In the genomic region with DNA sequence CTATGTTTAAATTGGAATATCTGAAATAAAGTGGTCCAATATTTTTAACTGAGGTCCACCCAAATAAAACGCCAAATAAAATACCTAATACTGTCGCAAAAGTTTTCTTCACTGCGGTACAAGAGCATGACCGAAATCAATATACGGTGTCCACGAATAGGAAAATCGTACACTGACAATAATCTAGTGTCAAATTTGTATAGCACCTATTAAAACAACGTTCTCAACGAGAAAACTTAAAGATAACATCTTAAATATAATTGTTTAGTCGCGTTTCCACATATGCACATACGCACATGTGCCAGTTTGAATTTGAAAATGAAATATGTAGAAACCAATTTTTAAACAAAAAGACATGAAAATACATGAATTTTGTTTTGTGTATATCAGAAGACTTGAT, we compare ENCODE assay signal across 4 fruit fly cellular contexts.
TF ChIP-seq lines count a peak whose summit lies in the region.

No protein-coding gene starts in this region.

TF ChIP-seq in whole organism, adult, 20 proteins besides CTCF, POLR2A, EP300 and RAD21 (continued from another document):
- no peak for TF ChIP-seq Clk (GFP tag; optimal IDR thresholded peaks at IDR 0.05; lab: Kevin White, UChicago)
- peak; percentile 12 for TF ChIP-seq CG11617 (GFP tag; optimal IDR thresholded peaks at IDR 0.05; lab: Kevin White, UChicago)

TF ChIP-seq in whole organism, embryonic, 481 proteins besides CTCF, POLR2A, EP300 and RAD21 (continued from another document and continues in another):
- TF ChIP-seq sens (GFP tag; lab: Kevin White, UChicago) (peak; percentile 94), h (optimal IDR thresholded peaks at IDR 0.05; lab: Kevin White, UChicago) (no peak), CG4282 (GFP tag; optimal IDR thresholded peaks at IDR 0.05; lab: Kevin White, UChicago) (no peak), pros (GFP tag; optimal IDR thresholded peaks at IDR 0.05; lab: Kevin White, UChicago) (peak; percentile 42), CG33213 (GFP tag; optimal IDR thresholded peaks at IDR 0.05; lab: Kevin White, UChicago) (peak; percentile 62), CG15269 (tag; optimal IDR thresholded peaks at IDR 0.05; lab: Kevin White, UChicago) (peak; percentile 75), sc (optimal IDR thresholded peaks at IDR 0.05; lab: Kevin White, UChicago) (no peak), sc (GFP tag; optimal IDR thresholded peaks at IDR 0.05; lab: Kevin White, UChicago) (peak; percentile 51), sens-2 (GFP tag; IDR thresholded peaks at IDR 0.05; lab: Robert Waterston, UW) (no peak), gce (GFP tag; IDR thresholded peaks at IDR 0.05; lab: Robert Waterston, UW) (no peak), Bgb (GFP tag; IDR thresholded peaks at IDR 0.05; lab: Robert Waterston, UW; ENCODE audit: partially characterized antibody) (no peak), CG8089 (GFP tag; optimal IDR thresholded peaks at IDR 0.05; lab: Kevin White, UChicago) (peak; percentile 69), salm (tag; optimal IDR thresholded peaks at IDR 0.05; lab: Kevin White, UChicago) (peak; percentile 67), Dfd (GFP tag; optimal IDR thresholded peaks at IDR 0.05; lab: Kevin White, UChicago) (no peak), CG31365 (tag; optimal IDR thresholded peaks at IDR 0.05; lab: Kevin White, UChicago) (peak; percentile 46), CG16863 (GFP tag; optimal IDR thresholded peaks at IDR 0.05; lab: Kevin White, UChicago) (peak; percentile 67), HHEX (GFP tag; optimal IDR thresholded peaks at IDR 0.05; lab: Kevin White, UChicago) (peak; percentile 55), Scr (GFP tag; IDR thresholded peaks at IDR 0.05; lab: Robert Waterston, UW; ENCODE audit: partially characterized antibody) (no peak), eyg (GFP tag; optimal IDR thresholded peaks at IDR 0.05; lab: Kevin White, UChicago) (peak; percentile 37), CG6654 (GFP tag; optimal IDR thresholded peaks at IDR 0.05; lab: Kevin White, UChicago) (peak; percentile 34), CG6683 (GFP tag; optimal IDR thresholded peaks at IDR 0.05; lab: Kevin White, UChicago) (peak; percentile 23), nau (GFP tag; optimal IDR thresholded peaks at IDR 0.05; lab: Kevin White, UChicago) (peak; percentile 54), Kr (GFP tag; optimal IDR thresholded peaks at IDR 0.05; lab: Kevin White, UChicago) (no peak), CG3726 (GFP tag; IDR thresholded peaks at IDR 0.05; lab: Robert Waterston, UW) (no peak), ftz-f1 (GFP tag; optimal IDR thresholded peaks at IDR 0.05; lab: Kevin White, UChicago) (no peak), CG15011 (GFP tag; optimal IDR thresholded peaks at IDR 0.05; lab: Kevin White, UChicago) (peak; percentile 47), disco-r (GFP tag; optimal IDR thresholded peaks at IDR 0.05; lab: Kevin White, UChicago) (peak; percentile 48), Blimp-1 (GFP tag; optimal IDR thresholded peaks at IDR 0.05; lab: Kevin White, UChicago) (peak; percentile 83), CG15479 (GFP tag; optimal IDR thresholded peaks at IDR 0.05; lab: Kevin White, UChicago) (no peak), cwo (GFP tag; optimal IDR thresholded peaks at IDR 0.05; lab: Kevin White, UChicago) (peak; percentile 28), stc (GFP tag; IDR thresholded peaks at IDR 0.05; lab: Robert Waterston, UW) (no peak), ATbp (GFP tag; optimal IDR thresholded peaks at IDR 0.05; lab: Kevin White, UChicago) (peak; percentile 68), CG7271 (tag; optimal IDR thresholded peaks at IDR 0.05; lab: Kevin White, UChicago) (peak; percentile 23), CG15073 (GFP tag; optimal IDR thresholded peaks at IDR 0.05; lab: Kevin White, UChicago) (no peak), CG7963 (GFP tag; IDR thresholded peaks at IDR 0.05; lab: Robert Waterston, UW; ENCODE audit: partially characterized antibody) (no peak), CG3407 (GFP tag; optimal IDR thresholded peaks at IDR 0.05; lab: Kevin White, UChicago) (peak; percentile 50), CG15696 (tag; optimal IDR thresholded peaks at IDR 0.05; lab: Kevin White, UChicago) (peak; percentile 61), HLH3B (GFP tag; IDR thresholded peaks at IDR 0.05; lab: Robert Waterston, UW) (peak; percentile 68), Atf3 (GFP tag; optimal IDR thresholded peaks at IDR 0.05; lab: Kevin White, UChicago) (peak; percentile 18), CG6765 (GFP tag; optimal IDR thresholded peaks at IDR 0.05; lab: Kevin White, UChicago) (no peak), crol (GFP tag; IDR thresholded peaks at IDR 0.05; lab: Robert Waterston, UW) (no peak), CG5180 (GFP tag; optimal IDR thresholded peaks at IDR 0.05; lab: Kevin White, UChicago) (peak; percentile 41)

TF ChIP-seq in whole organism, prepupa, 60 proteins besides CTCF, POLR2A, EP300 and RAD21 (continued from another document):
- peak; percentile 66 for TF ChIP-seq CG32006 (GFP tag; optimal IDR thresholded peaks at IDR 0.05; lab: Kevin White, UChicago)
- TF ChIP-seq CG31627 (GFP tag; optimal IDR thresholded peaks at IDR 0.05; lab: Kevin White, UChicago): peak; percentile 25
- peak; percentile 47 for TF ChIP-seq Ets21C (GFP tag; optimal IDR thresholded peaks at IDR 0.05; lab: Kevin White, UChicago)
- TF ChIP-seq CG3032 (tag; optimal IDR thresholded peaks at IDR 0.05; lab: Kevin White, UChicago): peak; percentile 40
- TF ChIP-seq dsx (GFP tag; optimal IDR thresholded peaks at IDR 0.05; lab: Kevin White, UChicago; ENCODE audit: poor library complexity, severe bottlenecking): peak; percentile 11
- TF ChIP-seq ss (GFP tag; optimal IDR thresholded peaks at IDR 0.05; lab: Kevin White, UChicago): no peak
- TF ChIP-seq pdm3 (GFP tag; optimal IDR thresholded peaks at IDR 0.05; lab: Kevin White, UChicago): peak; percentile 56
- peak; percentile 60 for TF ChIP-seq cyc (GFP tag; optimal IDR thresholded peaks at IDR 0.05; lab: Kevin White, UChicago)
- peak; percentile 62 for TF ChIP-seq Hr39 (GFP tag; optimal IDR thresholded peaks at IDR 0.05; lab: Kevin White, UChicago)
- TF ChIP-seq topi (GFP tag; optimal IDR thresholded peaks at IDR 0.05; lab: Kevin White, UChicago): peak; percentile 61
- TF ChIP-seq CG1621 (tag; optimal IDR thresholded peaks at IDR 0.05; lab: Kevin White, UChicago): peak; percentile 17
- TF ChIP-seq CG3919 (GFP tag; optimal IDR thresholded peaks at IDR 0.05; lab: Kevin White, UChicago): peak; percentile 64
- TF ChIP-seq CG4318 (GFP tag; optimal IDR thresholded peaks at IDR 0.05; lab: Kevin White, UChicago): peak; percentile 4
- TF ChIP-seq CG11902 (GFP tag; optimal IDR thresholded peaks at IDR 0.05; lab: Kevin White, UChicago): peak; percentile 15
- no peak for TF ChIP-seq Hr38 (GFP tag; optimal IDR thresholded peaks at IDR 0.05; lab: Kevin White, UChicago)
- TF ChIP-seq svp (GFP tag; lab: Kevin White, UChicago): peak; percentile 60
- no peak for TF ChIP-seq CG8319 (GFP tag; optimal IDR thresholded peaks at IDR 0.05; lab: Kevin White, UChicago)
- no peak for TF ChIP-seq CG6163 (GFP tag; IDR thresholded peaks at IDR 0.05; lab: Robert Waterston, UW)
- TF ChIP-seq Eip93F (GFP tag; optimal IDR thresholded peaks at IDR 0.05; lab: Kevin White, UChicago): no peak
- TF ChIP-seq CG6808 (GFP tag; optimal IDR thresholded peaks at IDR 0.05; lab: Kevin White, UChicago): peak; percentile 36
- peak; percentile 63 for TF ChIP-seq Hr4 (GFP tag; optimal IDR thresholded peaks at IDR 0.05; lab: Kevin White, UChicago)
- TF ChIP-seq CG9139 (GFP tag; optimal IDR thresholded peaks at IDR 0.05; lab: Kevin White, UChicago): no peak
- TF ChIP-seq fd59A (GFP tag; optimal IDR thresholded peaks at IDR 0.05; lab: Kevin White, UChicago): no peak
- TF ChIP-seq CG16779 (tag; optimal IDR thresholded peaks at IDR 0.05; lab: Kevin White, UChicago): peak; percentile 7
- TF ChIP-seq Blimp-1 (GFP tag; optimal IDR thresholded peaks at IDR 0.05; lab: Kevin White, UChicago): no peak
- TF ChIP-seq vri (GFP tag; optimal IDR thresholded peaks at IDR 0.05; lab: Kevin White, UChicago): peak; percentile 41
- peak; percentile 48 for TF ChIP-seq net (GFP tag; optimal IDR thresholded peaks at IDR 0.05; lab: Kevin White, UChicago)
- TF ChIP-seq Eip78C (GFP tag; lab: Kevin White, UChicago): peak; percentile 90
- TF ChIP-seq OdsH (GFP tag; optimal IDR thresholded peaks at IDR 0.05; lab: Kevin White, UChicago): peak; percentile 69
- peak; percentile 36 for TF ChIP-seq CG10669 (GFP tag; optimal IDR thresholded peaks at IDR 0.05; lab: Kevin White, UChicago)
- peak; percentile 14 for TF ChIP-seq dac (GFP tag; optimal IDR thresholded peaks at IDR 0.05; lab: Kevin White, UChicago)
- TF ChIP-seq Lpt (GFP tag; optimal IDR thresholded peaks at IDR 0.05; lab: Kevin White, UChicago): no peak
- TF ChIP-seq achi (GFP tag; optimal IDR thresholded peaks at IDR 0.05; lab: Kevin White, UChicago): peak; percentile 56
- peak; percentile 53 for TF ChIP-seq Smox (GFP tag; optimal IDR thresholded peaks at IDR 0.05; lab: Kevin White, UChicago)
- TF ChIP-seq CG6854 (GFP tag; optimal IDR thresholded peaks at IDR 0.05; lab: Kevin White, UChicago): no peak
- peak; percentile 76 for TF ChIP-seq Met (GFP tag; optimal IDR thresholded peaks at IDR 0.05; lab: Kevin White, UChicago)
- TF ChIP-seq CG15336 (GFP tag; IDR thresholded peaks at IDR 0.05; lab: Robert Waterston, UW): peak; percentile 66
- TF ChIP-seq CG11762 (GFP tag; optimal IDR thresholded peaks at IDR 0.05; lab: Kevin White, UChicago; ENCODE audit: insufficient read depth): peak; percentile 49
- peak; percentile 60 for TF ChIP-seq esn (GFP tag; optimal IDR thresholded peaks at IDR 0.05; lab: Kevin White, UChicago)
- no peak for TF ChIP-seq Gug (GFP tag; IDR thresholded peaks at IDR 0.05; lab: Robert Waterston, UW)
- TF ChIP-seq CG10631 (GFP tag; optimal IDR thresholded peaks at IDR 0.05; lab: Kevin White, UChicago): peak; percentile 33
- TF ChIP-seq Sox14 (GFP tag; optimal IDR thresholded peaks at IDR 0.05; lab: Kevin White, UChicago): peak; percentile 44

TF ChIP-seq in whole organism, wandering third instar larva, 38 proteins besides CTCF, POLR2A, EP300 and RAD21 (continued from another document):
- TF ChIP-seq rgr (GFP tag; optimal IDR thresholded peaks at IDR 0.05; lab: Kevin White, UChicago) (peak; percentile 50), N (GFP tag; optimal IDR thresholded peaks at IDR 0.05; lab: Kevin White, UChicago) (no peak), Hr78 (GFP tag; optimal IDR thresholded peaks at IDR 0.05; lab: Kevin White, UChicago) (no peak), Hr83 (GFP tag; optimal IDR thresholded peaks at IDR 0.05; lab: Kevin White, UChicago; ENCODE audit: poor library complexity, severe bottlenecking) (no peak), sage (GFP tag; optimal IDR thresholded peaks at IDR 0.05; lab: Kevin White, UChicago) (no peak), Vsx2 (GFP tag; optimal IDR thresholded peaks at IDR 0.05; lab: Kevin White, UChicago; ENCODE audit: partially characterized antibody) (no peak), h (GFP tag; optimal IDR thresholded peaks at IDR 0.05; lab: Kevin White, UChicago) (peak; percentile 61), br (GFP tag; optimal IDR thresholded peaks at IDR 0.05; lab: Kevin White, UChicago) (peak; percentile 49), OdsH (GFP tag; optimal IDR thresholded peaks at IDR 0.05; lab: Kevin White, UChicago) (peak; percentile 44), Mio (GFP tag; optimal IDR thresholded peaks at IDR 0.05; lab: Kevin White, UChicago) (no peak), Dfd (GFP tag; optimal IDR thresholded peaks at IDR 0.05; lab: Kevin White, UChicago) (no peak), Myc (optimal IDR thresholded peaks at IDR 0.05; lab: Kevin White, UChicago) (no peak), Abd-B (GFP tag; optimal IDR thresholded peaks at IDR 0.05; lab: Kevin White, UChicago) (no peak), dmrt93B (GFP tag; optimal IDR thresholded peaks at IDR 0.05; lab: Kevin White, UChicago) (peak; percentile 22)
